Worm (Caenorhabditis elegans): ENCODE measurements around the gene F10B5.2.

- TF ChIP-seq ama-1 (optimal IDR thresholded peaks at IDR 0.05), result no peak
- TF ChIP-seq tbx-11 (GFP tag; IDR thresholded peaks at IDR 0.05), result no peak
- no peak for TF ChIP-seq ceh-36 (tag; optimal IDR thresholded peaks at IDR 0.05)
- TF ChIP-seq ceh-13 (GFP tag; optimal IDR thresholded peaks at IDR 0.05), result no peak
- no peak for TF ChIP-seq hmg-4 (GFP tag; optimal IDR thresholded peaks at IDR 0.05)
- no peak for TF ChIP-seq aly-1 (tag; optimal IDR thresholded peaks at IDR 0.05)
- no peak for TF ChIP-seq ets-7 (tag; optimal IDR thresholded peaks at IDR 0.05)
- TF ChIP-seq scrt-1 (GFP tag; IDR thresholded peaks at IDR 0.05), result no peak
- TF ChIP-seq pes-1 (GFP tag; IDR thresholded peaks at IDR 0.05), result no peak
- no peak for TF ChIP-seq hmbx-1 (tag; optimal IDR thresholded peaks at IDR 0.05)
- TF ChIP-seq tra-4 (tag; optimal IDR thresholded peaks at IDR 0.05), result no peak
- TF ChIP-seq B0310.2 (tag; optimal IDR thresholded peaks at IDR 0.05), result no peak
These were observed 19.7 kb upstream of the F10B5.2 start, which contains the start of gene ire-1 for ce11 chrII:8124867-8125266.
